Worm (Caenorhabditis elegans): ENCODE measurements around the gene dhs-17.

- TF ChIP-seq egl-27 (tag; optimal IDR thresholded peaks at IDR 0.05) (no peak), lin-38 (GFP tag; IDR thresholded peaks at IDR 0.05) (no peak), egl-43 (GFP tag; IDR thresholded peaks at IDR 0.05) (no peak)
Measured at ce11 chrV:6067112-6067511, 32.5 kb upstream of the dhs-17 start, which contains the start of gene srh-10.

Measured in whole organism, L4 larva.